Fruit fly (Drosophila melanogaster): ENCODE measurements around the gene CecA2.

- TF ChIP-seq CG8359 (GFP tag; optimal IDR thresholded peaks at IDR 0.05; ENCODE audit: borderline replicate concordance) = no peak
- no peak for TF ChIP-seq Oli (tag; optimal IDR thresholded peaks at IDR 0.05)
- no peak for TF ChIP-seq Tbp (GFP tag; optimal IDR thresholded peaks at IDR 0.05)
- TF ChIP-seq CG12769 (tag; optimal IDR thresholded peaks at IDR 0.05) = peak; percentile 74
- no peak for TF ChIP-seq gt (GFP tag; IDR thresholded peaks at IDR 0.05)
- TF ChIP-seq CG12942 (GFP tag; optimal IDR thresholded peaks at IDR 0.05) = no peak
- TF ChIP-seq nom (GFP tag; optimal IDR thresholded peaks at IDR 0.05) = peak; percentile 98
- no peak for TF ChIP-seq CG11696 (GFP tag; IDR thresholded peaks at IDR 0.05)
- no peak for TF ChIP-seq sima (GFP tag; optimal IDR thresholded peaks at IDR 0.05)
- no peak for TF ChIP-seq pita (GFP tag; optimal IDR thresholded peaks at IDR 0.05)
- TF ChIP-seq fd102C (GFP tag; optimal IDR thresholded peaks at IDR 0.05) = no peak
- TF ChIP-seq Med (GFP tag) = peak; percentile 25
Observed at dm6 chr3R:30243262-30243815, 31.4 kb downstream of the CecA2 start, which contains the start of gene CG9737.

Data from whole organism, embryonic.